Worm (Caenorhabditis elegans) whole organism, L1 larva: Measurements from ENCODE around the gene F23F12.3.
"Not testable (repeated sequence)": the region's sequence is repeated elsewhere in the genome, so short reads cannot be mapped to it uniquely, and the experiment has no call there.

Source experiments
- F16B12.6 ChIP-seq: fragments of 150-350 bp; optimal IDR thresholded peaks from 2 replicates; lab custom pipeline; 2014; ENCODE audit warnings: missing biosample characterization, missing genetic modification characterization
- blmp-1 ChIP-seq: fragments of 150-350 bp; optimal IDR thresholded peaks from 2 replicates; lab custom pipeline; 2014; ENCODE audit warnings: missing biosample characterization, missing genetic modification characterization
- ceh-63 ChIP-seq: fragments of 200-800 bp; sonication (Bioruptor generic); optimal IDR thresholded peaks from 2 replicates; lab custom pipeline; 2018; ENCODE audit warnings: mild to moderate bottlenecking, missing genetic modification characterization, missing compliant biosample characterization
- ceh-8 ChIP-seq: fragments of 200-800 bp; sonication (Bioruptor generic); optimal IDR thresholded peaks from 2 replicates; lab custom pipeline; 2018; ENCODE audit warnings: mild to moderate bottlenecking, missing genetic modification characterization, moderate library complexity, missing compliant biosample characterization
- ceh-82 ChIP-seq, 3 experiments: fragments of 150-350 bp in 1 of 3; sonication (generic microtip) in 2 of 3; optimal IDR thresholded peaks; 2 replicates each; lab custom pipeline; 2014 to 2017; ENCODE audit warnings: missing biosample characterization in 3 of 3, missing genetic modification characterization in 3 of 3
- ceh-88 ChIP-seq: fragments of 200-800 bp; sonication (Bioruptor generic); IDR thresholded peaks from 2 replicates; pipeline ENCODE4 v1.3.6; 2022; ENCODE audit warnings: missing genetic modification characterization, missing compliant biosample characterization
- dsc-1 ChIP-seq: sonication (generic microtip); optimal IDR thresholded peaks from 2 replicates; lab custom pipeline; 2016; ENCODE audit warnings: mild to moderate bottlenecking, missing genetic modification characterization, missing compliant biosample characterization
- efl-1 ChIP-seq, 4 experiments: fragments of 150-350 bp; optimal IDR thresholded peaks in 3 of 4; peaks in 1 of 4; 1 replicate in 1 of 4; 2 replicates in 3 of 4; lab custom pipeline; 2014; ENCODE audit warnings: missing biosample characterization in 2 of 4, missing genetic modification characterization in 2 of 4, missing genetic modification reagents in 2 of 4
- elt-2 ChIP-seq: sonication (generic microtip); optimal IDR thresholded peaks from 2 replicates; lab custom pipeline; 2016; ENCODE audit warnings: missing genetic modification characterization, mild to moderate bottlenecking, inconsistent platforms, missing compliant biosample characterization, missing genetic modification reagents
- elt-3 ChIP-seq, 6 experiments: fragments of 150-350 bp in 1 of 6; sonication (generic microtip); optimal IDR thresholded peaks; 2 replicates each; lab custom pipeline; 2017 to 2018; ENCODE audit warnings: missing biosample characterization in 6 of 6, missing genetic modification characterization in 6 of 6, inconsistent platforms in 1 of 6
- ets-5 ChIP-seq: fragments of 200-800 bp; sonication (Bioruptor generic); IDR thresholded peaks from 2 replicates; pipeline ENCODE4 v1.3.6; 2022; ENCODE audit warnings: missing genetic modification characterization, missing compliant biosample characterization
- fkh-10 ChIP-seq: sonication (generic microtip); optimal IDR thresholded peaks from 2 replicates; lab custom pipeline; 2017; ENCODE audit warnings: missing biosample characterization, missing genetic modification reagents, missing genetic modification characterization
- hlh-4 ChIP-seq: sonication (generic microtip); optimal IDR thresholded peaks from 2 replicates; lab custom pipeline; 2016; ENCODE audit warnings: mild to moderate bottlenecking, missing genetic modification characterization, missing compliant biosample characterization
- hpl-2 ChIP-seq: fragments of 150-350 bp; optimal IDR thresholded peaks from 2 replicates; lab custom pipeline; 2014; ENCODE audit warnings: missing biosample characterization, missing genetic modification reagents, missing genetic modification characterization
- isw-1 ChIP-seq: fragments of 200-800 bp; sonication (Bioruptor generic); IDR thresholded peaks from 2 replicates; pipeline ENCODE4 v1.3.6; 2022; ENCODE audit warnings: missing genetic modification characterization, missing compliant biosample characterization
- lin-14 ChIP-seq: fragments of 200-800 bp; sonication (Bioruptor generic); optimal IDR thresholded peaks from 2 replicates; lab custom pipeline; 2018; ENCODE audit warnings: mild to moderate bottlenecking, missing genetic modification characterization, moderate library complexity, missing compliant biosample characterization
- lir-3 ChIP-seq: sonication (generic microtip); optimal IDR thresholded peaks from 2 replicates; lab custom pipeline; 2016; ENCODE audit warnings: mild to moderate bottlenecking, missing genetic modification characterization, moderate library complexity, missing compliant biosample characterization; ENCODE audit not compliant: poor library complexity
- nhr-11 ChIP-seq: fragments of 150-350 bp; optimal IDR thresholded peaks from 2 replicates; lab custom pipeline; 2014; ENCODE audit warnings: missing biosample characterization, missing genetic modification characterization
- nhr-12 ChIP-seq: sonication (generic microtip); optimal IDR thresholded peaks from 2 replicates; lab custom pipeline; 2017; ENCODE audit warnings: missing biosample characterization, missing genetic modification characterization
- nhr-28 ChIP-seq: fragments of 150-350 bp; optimal IDR thresholded peaks from 2 replicates; lab custom pipeline; 2014; ENCODE audit warnings: missing biosample characterization, missing genetic modification characterization
- nhr-47 ChIP-seq: sonication (generic microtip); optimal IDR thresholded peaks from 2 replicates; lab custom pipeline; 2016; ENCODE audit warnings: mild to moderate bottlenecking, missing genetic modification characterization, moderate library complexity, missing compliant biosample characterization
- nhr-71 ChIP-seq: sonication (generic microtip); optimal IDR thresholded peaks from 2 replicates; lab custom pipeline; 2016; ENCODE audit warnings: mild to moderate bottlenecking, missing genetic modification characterization, moderate library complexity, missing compliant biosample characterization
- nhr-77 ChIP-seq: fragments of 150-350 bp; optimal IDR thresholded peaks from 2 replicates; lab custom pipeline; 2014; ENCODE audit warnings: missing biosample characterization, missing genetic modification characterization
- nhr-90 ChIP-seq: sonication (generic microtip); optimal IDR thresholded peaks from 2 replicates; lab custom pipeline; 2016; ENCODE audit warnings: mild to moderate bottlenecking, missing genetic modification characterization, missing compliant biosample characterization; ENCODE audit not compliant: poor library complexity
- pag-3 ChIP-seq: sonication (generic microtip); optimal IDR thresholded peaks from 2 replicates; lab custom pipeline; 2017; ENCODE audit warnings: missing genetic modification characterization, mild to moderate bottlenecking, missing compliant biosample characterization, antibody characterized with exemption, borderline replicate concordance; ENCODE audit not compliant: insufficient read depth
- pax-3 ChIP-seq: fragments of 200-800 bp; sonication (Bioruptor generic); optimal IDR thresholded peaks from 2 replicates; lab custom pipeline; 2018; ENCODE audit warnings: mild to moderate bottlenecking, missing genetic modification characterization, moderate library complexity, missing compliant biosample characterization
- snu-23 ChIP-seq: sonication (generic microtip); optimal IDR thresholded peaks from 2 replicates; lab custom pipeline; 2016; ENCODE audit warnings: missing genetic modification characterization, missing compliant biosample characterization
- sox-4 ChIP-seq: sonication (generic microtip); optimal IDR thresholded peaks from 2 replicates; lab custom pipeline; 2016; ENCODE audit warnings: missing genetic modification characterization, missing compliant biosample characterization
- sptf-1 ChIP-seq: fragments of 150-350 bp; optimal IDR thresholded peaks from 2 replicates; lab custom pipeline; 2014; ENCODE audit warnings: missing biosample characterization, missing genetic modification characterization
- sup-37 ChIP-seq: fragments of 200-800 bp; sonication (Bioruptor generic); optimal IDR thresholded peaks from 2 replicates; lab custom pipeline; 2018; ENCODE audit warnings: mild to moderate bottlenecking, missing genetic modification characterization, missing compliant biosample characterization
- tbx-2 ChIP-seq: sonication (generic microtip); optimal IDR thresholded peaks from 2 replicates; lab custom pipeline; 2016; ENCODE audit warnings: missing genetic modification characterization, missing compliant biosample characterization
- tlp-1 ChIP-seq: fragments of 150-350 bp; optimal IDR thresholded peaks from 2 replicates; lab custom pipeline; 2014; ENCODE audit warnings: missing biosample characterization, missing genetic modification characterization
- xbp-1 ChIP-seq: sonication (generic microtip); optimal IDR thresholded peaks from 2 replicates; lab custom pipeline; 2016; ENCODE audit warnings: missing genetic modification characterization, missing compliant biosample characterization
- ztf-11 ChIP-seq, 2 experiments: sonication (generic microtip); optimal IDR thresholded peaks; 2 replicates each; lab custom pipeline; 2016 to 2017; ENCODE audit warnings: missing genetic modification characterization in 2 of 2, missing biosample characterization in 1 of 2, missing compliant biosample characterization in 1 of 2
- ztf-4 ChIP-seq: fragments of 150-350 bp; optimal IDR thresholded peaks from 2 replicates; lab custom pipeline; 2014; ENCODE audit warnings: missing biosample characterization, missing genetic modification characterization

Gene F23F12.3

ce11 chrIII:6513759-6514158 lies 13.4 kb downstream of the F23F12.3 start:
- TF ChIP-seq efl-1 (optimal IDR thresholded peaks at IDR 0.05; lab: Kevin White, UChicago): not testable (repeated sequence)
- peak in 1 of 2 experiments; percentile 20 for TF ChIP-seq efl-1 (GFP tag; optimal IDR thresholded peaks at IDR 0.05 in 1 of 2; lab: Kevin White, UChicago)

DNA sequence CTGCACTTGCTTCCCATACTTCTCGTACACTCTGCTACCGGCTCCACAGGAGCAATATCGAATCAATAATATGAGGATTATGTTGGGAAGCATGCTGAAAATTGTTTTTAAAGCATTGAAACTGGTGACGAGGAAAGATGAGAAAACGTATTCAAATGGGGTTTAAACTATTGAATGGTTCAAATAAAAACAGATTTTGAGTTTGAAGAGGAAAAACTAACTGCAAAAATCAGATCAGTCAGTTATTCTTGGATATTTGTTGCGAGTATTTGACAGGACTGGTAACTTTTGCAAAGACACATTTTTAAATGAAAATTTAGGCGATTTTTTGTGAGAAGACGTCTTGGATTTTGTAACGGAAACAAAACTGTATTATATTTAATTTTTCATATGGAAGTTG lies 14.4 kb downstream of the F23F12.3 start, which contains the start of gene acr-5:
Gene acr-5, minus strand, starts transcription at position 101 of the 400 bp plus-strand sequence.
- no peak for TF ChIP-seq nhr-12 (tag; lab: Kevin White, UChicago)
- no peak for TF ChIP-seq hpl-2 (GFP tag; lab: Kevin White, UChicago)
- TF ChIP-seq lin-14 (GFP tag; lab: Kevin White, UChicago): no peak
- no peak for TF ChIP-seq pax-3 (tag; lab: Kevin White, UChicago)
- no peak for TF ChIP-seq snu-23
- no peak for TF ChIP-seq ceh-63 (GFP tag; lab: Kevin White, UChicago)
- no peak for TF ChIP-seq lir-3 (tag; lab: Kevin White, UChicago)
- TF ChIP-seq ceh-8: no peak
- no peak for TF ChIP-seq nhr-77 (tag; lab: Kevin White, UChicago)
- TF ChIP-seq ceh-88 (GFP tag; lab: Robert Waterston, UW): no peak
- TF ChIP-seq ztf-4: no peak
- TF ChIP-seq tlp-1 (tag; lab: Kevin White, UChicago): no peak
- TF ChIP-seq dsc-1 (tag; lab: Kevin White, UChicago): no peak
- no peak for TF ChIP-seq blmp-1

DNA sequence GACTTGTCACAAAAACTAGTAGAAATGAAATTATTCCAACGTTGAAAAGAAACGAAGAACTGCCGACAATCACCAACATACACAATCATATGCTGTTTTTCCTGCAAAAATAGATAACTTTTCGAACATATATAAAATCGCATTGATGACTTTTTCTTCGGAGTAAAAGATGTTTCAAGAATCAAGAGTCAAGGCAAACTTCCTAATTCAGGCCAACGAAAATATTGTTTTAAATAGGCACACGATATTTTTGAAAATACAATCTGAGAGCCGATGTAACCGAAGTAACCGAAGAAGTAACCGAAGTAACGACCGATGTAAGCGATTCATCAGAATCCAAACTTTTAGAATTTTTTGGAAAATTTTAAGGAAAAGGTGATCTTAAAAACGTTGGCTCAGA lies 19.6 kb downstream of the F23F12.3 start, which contains the start of gene C09E7.10:
Gene C09E7.10, minus strand, starts transcription at position 101 of the 400 bp plus-strand sequence.
- TF ChIP-seq pag-3 (no peak), F16B12.6 (tag; lab: Kevin White, UChicago) (no peak), ceh-82 (tag; optimal IDR thresholded peaks at IDR 0.05; lab: Kevin White, UChicago) (no peak), elt-2 (tag; lab: Kevin White, UChicago) (no peak), ceh-88 (GFP tag; lab: Robert Waterston, UW) (no peak), lin-14 (GFP tag; lab: Kevin White, UChicago) (no peak), nhr-28 (tag; lab: Kevin White, UChicago) (no peak), ztf-4 (no peak), fkh-10 (GFP tag; lab: Kevin White, UChicago) (no peak), ceh-8 (no peak), nhr-71 (no peak), tbx-2 (tag; lab: Kevin White, UChicago) (no peak)
- TF ChIP-seq, all 84 proteins: peak for 0

- TF ChIP-seq sup-37 (GFP tag; lab: Kevin White, UChicago): no peak
- TF ChIP-seq blmp-1: no peak
- TF ChIP-seq nhr-90 (tag; lab: Kevin White, UChicago): no peak
- no peak for TF ChIP-seq nhr-11 (tag; lab: Kevin White, UChicago)
- TF ChIP-seq nhr-47 (tag; lab: Kevin White, UChicago): no peak
- TF ChIP-seq isw-1 (GFP tag; lab: Robert Waterston, UW): no peak
- no peak for TF ChIP-seq hlh-4 (tag; lab: Kevin White, UChicago)
- TF ChIP-seq nhr-71: no peak
- TF ChIP-seq dsc-1 (tag; lab: Kevin White, UChicago): no peak
- TF ChIP-seq ets-5 (GFP tag; lab: Robert Waterston, UW): no peak
- no peak for TF ChIP-seq ztf-11 (tag; optimal IDR thresholded peaks at IDR 0.05; lab: Kevin White, UChicago)
- TF ChIP-seq elt-3 (tag; optimal IDR thresholded peaks at IDR 0.05; lab: Kevin White, UChicago): no peak
- no peak for TF ChIP-seq sox-4 (tag; lab: Kevin White, UChicago)
- TF ChIP-seq tbx-2 (tag; lab: Kevin White, UChicago): no peak
- no peak for TF ChIP-seq sptf-1 (tag; lab: Kevin White, UChicago)
- no peak for TF ChIP-seq xbp-1 (tag; lab: Kevin White, UChicago)
Observed at ce11 chrIII:6525557-6525956, 25.2 kb downstream of the F23F12.3 start, which contains the start of gene oig-1. Gene oig-1 (minus strand): TSS chrIII:6525657.
